Worm (Caenorhabditis elegans): Measurements from ENCODE around the gene F14D7.1.

Gene F14D7.1

ce11 chrV:14322743-14323142 lies 33.5 kb upstream of the F14D7.1 start, which contains the start of gene F47B8.3 (continued):
- no peak for TF ChIP-seq dpl-1 (GFP tag; optimal IDR thresholded peaks at IDR 0.05)
- TF ChIP-seq mep-1 (tag; optimal IDR thresholded peaks at IDR 0.05) = peak; percentile 59
- TF ChIP-seq attf-4 (tag; optimal IDR thresholded peaks at IDR 0.05) = no peak
- TF ChIP-seq php-3 (GFP tag; IDR thresholded peaks at IDR 0.05) = no peak
- TF ChIP-seq lsy-2 (tag; optimal IDR thresholded peaks at IDR 0.05) = peak in 1 of 2 experiments; percentile 49

- TF ChIP-seq mdt-29 (GFP tag; IDR thresholded peaks at IDR 0.05) = no peak
- peak; percentile 99 for TF ChIP-seq set-16 (GFP tag; IDR thresholded peaks at IDR 0.05)
- TF ChIP-seq lim-7 (GFP tag; IDR thresholded peaks at IDR 0.05) = 0 out of 2 replicates have a peak, but pooled peaks have one; percentile 55
- TF ChIP-seq dpl-1 (GFP tag; optimal IDR thresholded peaks at IDR 0.05) = no peak
- no peak for TF ChIP-seq ceh-62 (tag; optimal IDR thresholded peaks at IDR 0.05)
- peak; percentile 24; the same call in 1 of the 2 replicates for TF ChIP-seq dmd-9 (GFP tag; IDR thresholded peaks at IDR 0.05)
- peak; percentile 33; the same call in 1 of the 2 replicates for TF ChIP-seq pha-4 (GFP tag; IDR thresholded peaks at IDR 0.05)
- no peak for TF ChIP-seq pha-4 (tag; optimal IDR thresholded peaks at IDR 0.05)
- TF ChIP-seq dmd-8 (GFP tag; IDR thresholded peaks at IDR 0.05) = 0 out of 2 replicates have a peak, but pooled peaks have one; percentile 33
Measured at ce11 chrV:14320730-14321319, 31.6 kb upstream of the F14D7.1 start.

- TF ChIP-seq T26A8.4 (GFP tag; IDR thresholded peaks at IDR 0.05) (no peak), hif-1 (tag; optimal IDR thresholded peaks at IDR 0.05) (no peak), nhr-237 (tag; optimal IDR thresholded peaks at IDR 0.05) (no peak), D1046.2 (GFP tag; IDR thresholded peaks at IDR 0.05) (no peak), fos-1 (tag; optimal IDR thresholded peaks at IDR 0.05) (no peak), skn-1 (tag; optimal IDR thresholded peaks at IDR 0.05) (no peak), lir-3 (tag; optimal IDR thresholded peaks at IDR 0.05) (no peak), mes-2 (tag; optimal IDR thresholded peaks at IDR 0.05; ENCODE audit: poor library complexity, severe bottlenecking) (no peak), ceh-28 (tag; optimal IDR thresholded peaks at IDR 0.05) (no peak), ces-1 (GFP tag; optimal IDR thresholded peaks at IDR 0.05) (no peak), spr-3 (GFP tag; optimal IDR thresholded peaks at IDR 0.05) (no peak), daf-12 (tag; optimal IDR thresholded peaks at IDR 0.05) (no peak), nhr-41 (GFP tag; IDR thresholded peaks at IDR 0.05) (no peak), mxl-3 (GFP tag; optimal IDR thresholded peaks at IDR 0.05) (no peak), daf-8 (GFP tag; IDR thresholded peaks at IDR 0.05) (no peak), R02D3.7 (tag; optimal IDR thresholded peaks at IDR 0.05) (no peak), F10B5.3 (tag; optimal IDR thresholded peaks at IDR 0.05) (no peak), tag-97 (GFP tag; IDR thresholded peaks at IDR 0.05) (no peak), lsy-2 (tag; optimal IDR thresholded peaks at IDR 0.05) (no peak), madf-9 (GFP tag; conservative IDR thresholded peaks at IDR 0.05) (no peak)
Measured at ce11 chrV:14320246-14320645, 31.0 kb upstream of the F14D7.1 start, which contains the start of gene F47B8.14. Gene F47B8.14 (plus strand): TSS chrV:14320546.

- TF ChIP-seq snpc-4 (tag; optimal IDR thresholded peaks at IDR 0.05) (no peak), ceh-82 (tag; optimal IDR thresholded peaks at IDR 0.05) (no peak), aha-1 (tag) (peak; percentile 21), set-16 (GFP tag; IDR thresholded peaks at IDR 0.05) (peak; percentile 96), D1046.2 (GFP tag; IDR thresholded peaks at IDR 0.05) (0 out of 2 replicates have a peak, but pooled peaks have one; percentile 4)
Measured at ce11 chrV:14319101-14319781, 30.0 kb upstream of the F14D7.1 start, which contains the start of gene F47B8.13. Gene F47B8.13 (minus strand): TSS chrV:14319731.

Data from whole organism, L4 larva.